Worm (Caenorhabditis elegans) whole organism, L1 larva: ENCODE data around the gene tbg-1.

Experiments used
- Y116A8C.19 ChIP-seq: sonication (generic microtip); optimal IDR thresholded peaks from 2 replicates; lab custom pipeline; 2016; ENCODE audit warnings: missing compliant biosample characterization, missing genetic modification characterization, borderline replicate concordance
- aha-1 ChIP-seq: fragments of 150-350 bp; optimal IDR thresholded peaks from 2 replicates; lab custom pipeline; 2014; ENCODE audit warnings: missing biosample characterization, missing genetic modification characterization
- ama-1 ChIP-seq: fragments of 150-350 bp; optimal IDR thresholded peaks from 2 replicates; lab custom pipeline; 2014
- blmp-1 ChIP-seq: fragments of 150-350 bp; optimal IDR thresholded peaks from 2 replicates; lab custom pipeline; 2014; ENCODE audit warnings: missing biosample characterization, missing genetic modification characterization
- ceh-63 ChIP-seq: fragments of 200-800 bp; sonication (Bioruptor generic); optimal IDR thresholded peaks from 2 replicates; lab custom pipeline; 2018; ENCODE audit warnings: mild to moderate bottlenecking, missing genetic modification characterization, missing compliant biosample characterization
- ceh-8 ChIP-seq: fragments of 200-800 bp; sonication (Bioruptor generic); optimal IDR thresholded peaks from 2 replicates; lab custom pipeline; 2018; ENCODE audit warnings: mild to moderate bottlenecking, missing genetic modification characterization, moderate library complexity, missing compliant biosample characterization
- ceh-90 ChIP-seq: sonication (generic microtip); optimal IDR thresholded peaks from 2 replicates; lab custom pipeline; 2016; ENCODE audit warnings: missing genetic modification characterization, missing compliant biosample characterization
- dpl-1 ChIP-seq, 3 experiments: fragments of 150-350 bp in 2 of 3; sonication (generic microtip) in 1 of 3; optimal IDR thresholded peaks; 2 replicates each; lab custom pipeline; 2014 to 2017; ENCODE audit warnings: missing biosample characterization in 3 of 3, missing genetic modification characterization in 3 of 3, missing genetic modification reagents in 3 of 3
- dsc-1 ChIP-seq: sonication (generic microtip); optimal IDR thresholded peaks from 2 replicates; lab custom pipeline; 2016; ENCODE audit warnings: mild to moderate bottlenecking, missing genetic modification characterization, missing compliant biosample characterization
- efl-1 ChIP-seq, 4 experiments: fragments of 150-350 bp; optimal IDR thresholded peaks in 3 of 4; peaks in 1 of 4; 1 replicate in 1 of 4; 2 replicates in 3 of 4; lab custom pipeline; 2014; ENCODE audit warnings: missing biosample characterization in 2 of 4, missing genetic modification characterization in 2 of 4, missing genetic modification reagents in 2 of 4
- egl-27 ChIP-seq, 2 experiments: fragments of 150-350 bp in 1 of 2; sonication (generic microtip); optimal IDR thresholded peaks; 3 replicates each; lab custom pipeline; 2017 to 2018; ENCODE audit warnings: missing biosample characterization in 2 of 2, missing genetic modification characterization in 2 of 2, missing genetic modification reagents in 2 of 2
- fkh-8 ChIP-seq: sonication (generic microtip); optimal IDR thresholded peaks from 2 replicates; lab custom pipeline; 2016; ENCODE audit warnings: mild to moderate bottlenecking, missing genetic modification characterization, missing compliant biosample characterization
- fos-1 ChIP-seq: fragments of 150-350 bp; optimal IDR thresholded peaks from 2 replicates; lab custom pipeline; 2014; ENCODE audit warnings: missing biosample characterization, missing genetic modification characterization
- hlh-4 ChIP-seq: sonication (generic microtip); optimal IDR thresholded peaks from 2 replicates; lab custom pipeline; 2016; ENCODE audit warnings: mild to moderate bottlenecking, missing genetic modification characterization, missing compliant biosample characterization
- irx-1 ChIP-seq: sonication (generic microtip); optimal IDR thresholded peaks from 2 replicates; lab custom pipeline; 2016; ENCODE audit warnings: missing genetic modification characterization, missing compliant biosample characterization
- lin-13 ChIP-seq: fragments of 150-350 bp; optimal IDR thresholded peaks from 2 replicates; lab custom pipeline; 2014; ENCODE audit warnings: missing biosample characterization, missing genetic modification reagents, missing genetic modification characterization
- lin-14 ChIP-seq: fragments of 200-800 bp; sonication (Bioruptor generic); optimal IDR thresholded peaks from 2 replicates; lab custom pipeline; 2018; ENCODE audit warnings: mild to moderate bottlenecking, missing genetic modification characterization, moderate library complexity, missing compliant biosample characterization
- lin-35 ChIP-seq, 2 experiments: fragments of 150-350 bp; optimal IDR thresholded peaks; 2 replicates each; lab custom pipeline; 2014; ENCODE audit warnings: missing biosample characterization in 2 of 2, missing genetic modification characterization in 2 of 2, missing genetic modification reagents in 2 of 2
- lin-39 ChIP-seq: fragments of 150-350 bp; optimal IDR thresholded peaks from 2 replicates; lab custom pipeline; 2014; ENCODE audit warnings: missing biosample characterization, missing genetic modification reagents, missing genetic modification characterization
- lir-3 ChIP-seq: sonication (generic microtip); optimal IDR thresholded peaks from 2 replicates; lab custom pipeline; 2016; ENCODE audit warnings: mild to moderate bottlenecking, missing genetic modification characterization, moderate library complexity, missing compliant biosample characterization; ENCODE audit not compliant: poor library complexity
- lsy-2 ChIP-seq, 2 experiments: fragments of 150-350 bp; optimal IDR thresholded peaks; 2 replicates each; lab custom pipeline; 2014; ENCODE audit warnings: missing biosample characterization in 2 of 2, missing genetic modification characterization in 2 of 2
- mab-9 ChIP-seq: fragments of 200-800 bp; sonication (Bioruptor generic); IDR thresholded peaks from 2 replicates; pipeline ENCODE4 v1.3.6; 2022; ENCODE audit warnings: missing genetic modification reagents, missing genetic modification characterization, missing compliant biosample characterization
- mdl-1 ChIP-seq, 2 experiments: fragments of 150-350 bp; optimal IDR thresholded peaks; 2 replicates each; lab custom pipeline; 2014 to 2017; ENCODE audit warnings: missing biosample characterization in 2 of 2, missing genetic modification characterization in 2 of 2, inconsistent platforms in 1 of 2
- mep-1 ChIP-seq: fragments of 150-350 bp; optimal IDR thresholded peaks from 2 replicates; lab custom pipeline; 2014; ENCODE audit warnings: missing biosample characterization, missing genetic modification characterization
- nhr-19 ChIP-seq: fragments of 200-800 bp; sonication (Bioruptor generic); conservative IDR thresholded peaks from 2 replicates; pipeline ENCODE4 v1.3.6; 2022; ENCODE audit warnings: missing genetic modification characterization, missing compliant biosample characterization
- nhr-20 ChIP-seq: sonication (generic microtip); optimal IDR thresholded peaks from 2 replicates; lab custom pipeline; 2016; ENCODE audit warnings: mild to moderate bottlenecking, missing genetic modification characterization, missing compliant biosample characterization
- nhr-47 ChIP-seq: sonication (generic microtip); optimal IDR thresholded peaks from 2 replicates; lab custom pipeline; 2016; ENCODE audit warnings: mild to moderate bottlenecking, missing genetic modification characterization, moderate library complexity, missing compliant biosample characterization
- nhr-71 ChIP-seq: sonication (generic microtip); optimal IDR thresholded peaks from 2 replicates; lab custom pipeline; 2016; ENCODE audit warnings: mild to moderate bottlenecking, missing genetic modification characterization, moderate library complexity, missing compliant biosample characterization
- nhr-84 ChIP-seq: sonication (generic microtip); optimal IDR thresholded peaks from 2 replicates; lab custom pipeline; 2017; ENCODE audit warnings: missing biosample characterization, missing genetic modification characterization
- nhr-85 ChIP-seq: sonication (generic microtip); peaks from one replicate; lab custom pipeline; 2016; ENCODE audit warnings: missing genetic modification characterization, inconsistent platforms, missing compliant biosample characterization
- nhr-90 ChIP-seq: sonication (generic microtip); optimal IDR thresholded peaks from 2 replicates; lab custom pipeline; 2016; ENCODE audit warnings: mild to moderate bottlenecking, missing genetic modification characterization, missing compliant biosample characterization; ENCODE audit not compliant: poor library complexity
- pag-3 ChIP-seq: sonication (generic microtip); optimal IDR thresholded peaks from 2 replicates; lab custom pipeline; 2017; ENCODE audit warnings: missing genetic modification characterization, mild to moderate bottlenecking, missing compliant biosample characterization, antibody characterized with exemption, borderline replicate concordance; ENCODE audit not compliant: insufficient read depth
- rnt-1 ChIP-seq: sonication (generic microtip); optimal IDR thresholded peaks from 2 replicates; lab custom pipeline; 2016; ENCODE audit warnings: mild to moderate bottlenecking, missing genetic modification characterization, moderate library complexity, missing compliant biosample characterization
- snu-23 ChIP-seq: sonication (generic microtip); optimal IDR thresholded peaks from 2 replicates; lab custom pipeline; 2016; ENCODE audit warnings: missing genetic modification characterization, missing compliant biosample characterization
- sox-4 ChIP-seq: sonication (generic microtip); optimal IDR thresholded peaks from 2 replicates; lab custom pipeline; 2016; ENCODE audit warnings: missing genetic modification characterization, missing compliant biosample characterization
- swsn-7 ChIP-seq: sonication (generic microtip); optimal IDR thresholded peaks from 2 replicates; lab custom pipeline; 2016; ENCODE audit warnings: missing genetic modification characterization, missing compliant biosample characterization
- tbx-2 ChIP-seq: sonication (generic microtip); optimal IDR thresholded peaks from 2 replicates; lab custom pipeline; 2016; ENCODE audit warnings: missing genetic modification characterization, missing compliant biosample characterization
- unc-130 ChIP-seq: fragments of 150-350 bp; optimal IDR thresholded peaks from 2 replicates; lab custom pipeline; 2017; ENCODE audit warnings: missing biosample characterization, missing genetic modification characterization, inconsistent platforms
- vab-15 ChIP-seq: sonication (generic microtip); optimal IDR thresholded peaks from 2 replicates; lab custom pipeline; 2017; ENCODE audit warnings: missing genotype, mild to moderate bottlenecking, missing genetic modification characterization, missing compliant biosample characterization
- xbp-1 ChIP-seq: sonication (generic microtip); optimal IDR thresholded peaks from 2 replicates; lab custom pipeline; 2016; ENCODE audit warnings: missing genetic modification characterization, missing compliant biosample characterization
- zip-4 ChIP-seq: fragments of 200-800 bp; sonication (Bioruptor generic); optimal IDR thresholded peaks from 2 replicates; lab custom pipeline; 2018; ENCODE audit warnings: mild to moderate bottlenecking, missing genetic modification characterization, moderate library complexity, missing compliant biosample characterization
- ztf-4 ChIP-seq: fragments of 150-350 bp; optimal IDR thresholded peaks from 2 replicates; lab custom pipeline; 2014; ENCODE audit warnings: missing biosample characterization, missing genetic modification characterization

The tbg-1 gene

ce11 chrIII:9621840-9622525 is 7.0 kb downstream of the tbg-1 start (continued):
- TF ChIP-seq lin-14 (GFP tag; lab: Kevin White, UChicago) (peak; percentile 33), fos-1 (no peak)

ce11 chrIII:9620148-9620547 is 8.8 kb downstream of the tbg-1 start:
- TF ChIP-seq Y116A8C.19 (tag; lab: Kevin White, UChicago): no peak
- TF ChIP-seq ztf-4: peak; percentile 19
- peak; percentile 87 for TF ChIP-seq dsc-1
- TF ChIP-seq dpl-1 (GFP tag; optimal IDR thresholded peaks at IDR 0.05; lab: Kevin White, UChicago): peak in 2 of 3 experiments; percentile 8 to 22
- TF ChIP-seq vab-15 (tag; lab: Kevin White, UChicago): no peak
- TF ChIP-seq snu-23 (GFP tag; lab: Kevin White, UChicago): peak; percentile 69
- TF ChIP-seq blmp-1 (tag; lab: Kevin White, UChicago): peak; percentile 74
- TF ChIP-seq swsn-7 (tag; lab: Kevin White, UChicago): peak; percentile 32
- no peak for TF ChIP-seq egl-27 (tag; optimal IDR thresholded peaks at IDR 0.05; lab: Kevin White, UChicago)
- TF ChIP-seq sox-4 (tag; lab: Kevin White, UChicago): no peak
- TF ChIP-seq xbp-1: peak; percentile 20
- peak; percentile 31 for TF ChIP-seq mep-1 (tag; lab: Kevin White, UChicago)
- TF ChIP-seq zip-4: no peak
- TF ChIP-seq tbx-2: peak; percentile 36
- peak; percentile 83 for TF ChIP-seq nhr-71 (tag; lab: Kevin White, UChicago)
- no peak for TF ChIP-seq nhr-84
- no peak for TF ChIP-seq ceh-8 (GFP tag; lab: Kevin White, UChicago)
- no peak for TF ChIP-seq fkh-8 (tag; lab: Kevin White, UChicago)
- no peak for TF ChIP-seq ceh-63 (GFP tag; lab: Kevin White, UChicago)
- TF ChIP-seq nhr-47 (tag; lab: Kevin White, UChicago): peak; percentile 30
- no peak for TF ChIP-seq pag-3 (tag; lab: Kevin White, UChicago)
- no peak for TF ChIP-seq fos-1
- TF ChIP-seq nhr-85: peak; percentile 81
- TF ChIP-seq nhr-20 (tag; lab: Kevin White, UChicago): peak; percentile 43
- TF ChIP-seq hlh-4 (tag; lab: Kevin White, UChicago): no peak
- TF ChIP-seq mab-9 (GFP tag; lab: Robert Waterston, UW): peak; percentile 29; the same call in 1 of the 2 replicates
- TF ChIP-seq ceh-90: no peak
- TF ChIP-seq lin-14 (GFP tag; lab: Kevin White, UChicago): peak; percentile 80
- no peak for TF ChIP-seq lir-3 (tag; lab: Kevin White, UChicago)
- TF ChIP-seq unc-130: peak; percentile 30
- peak; percentile 57 for TF ChIP-seq lin-13 (GFP tag; lab: Kevin White, UChicago)
- TF ChIP-seq aha-1 (tag; lab: Kevin White, UChicago): no peak
- no peak for TF ChIP-seq lin-39 (tag; lab: Kevin White, UChicago)
- TF ChIP-seq lsy-2 (tag; optimal IDR thresholded peaks at IDR 0.05; lab: Kevin White, UChicago): peak in 1 of 2 experiments; percentile 56
- peak; percentile 27 to 37 for TF ChIP-seq efl-1 (optimal IDR thresholded peaks at IDR 0.05; lab: Kevin White, UChicago)
- peak; percentile 22 to 91 for TF ChIP-seq efl-1 (GFP tag; optimal IDR thresholded peaks at IDR 0.05 in 1 of 2; lab: Kevin White, UChicago)
- peak; percentile 18 for TF ChIP-seq nhr-90
- peak in 1 of 2 experiments; percentile 46 for TF ChIP-seq mdl-1 (tag; optimal IDR thresholded peaks at IDR 0.05; lab: Kevin White, UChicago)
- TF ChIP-seq ama-1: no peak
- TF ChIP-seq irx-1 (tag; lab: Kevin White, UChicago): no peak
- TF ChIP-seq nhr-19 (GFP tag; lab: Robert Waterston, UW): peak; percentile 68
- peak; percentile 85 for TF ChIP-seq rnt-1 (tag; lab: Kevin White, UChicago)
- peak; percentile 28 to 32 for TF ChIP-seq lin-35 (GFP tag; optimal IDR thresholded peaks at IDR 0.05; lab: Kevin White, UChicago)
